Worm (Caenorhabditis elegans) whole organism, L2 larva: ENCODE results near the gene Y54F10AR.2.

Experiments used
- F13H6.1 ChIP-seq: sonication (generic microtip); optimal IDR thresholded peaks from 2 replicates; lab custom pipeline; 2016; ENCODE audit warnings: missing genetic modification characterization, missing compliant biosample characterization
- aly-2 ChIP-seq: fragments of 150-350 bp; optimal IDR thresholded peaks from 2 replicates; lab custom pipeline; 2014; ENCODE audit warnings: missing biosample characterization, missing genetic modification characterization
- ama-1 ChIP-seq: fragments of 150-350 bp; optimal IDR thresholded peaks from 2 replicates; lab custom pipeline; 2018; ENCODE audit warnings: inconsistent platforms
- ceh-16 ChIP-seq: fragments of 150-350 bp; optimal IDR thresholded peaks from 2 replicates; lab custom pipeline; 2014; ENCODE audit warnings: missing biosample characterization, missing genetic modification characterization
- egl-27 ChIP-seq: sonication (generic microtip); optimal IDR thresholded peaks from 3 replicates; lab custom pipeline; 2017; ENCODE audit warnings: missing biosample characterization, missing genetic modification reagents, missing genetic modification characterization
- elt-1 ChIP-seq: fragments of 150-350 bp; optimal IDR thresholded peaks from 2 replicates; lab custom pipeline; 2014; ENCODE audit warnings: missing biosample characterization, missing genetic modification characterization
- lin-13 ChIP-seq: fragments of 150-350 bp; optimal IDR thresholded peaks from 2 replicates; lab custom pipeline; 2014; ENCODE audit warnings: missing biosample characterization, missing genetic modification reagents, missing genetic modification characterization
- lin-39 ChIP-seq: fragments of 150-350 bp; optimal IDR thresholded peaks from 2 replicates; lab custom pipeline; 2014; ENCODE audit warnings: missing biosample characterization, missing genetic modification reagents, missing genetic modification characterization
- mab-5 ChIP-seq: fragments of 150-350 bp; optimal IDR thresholded peaks from 2 replicates; lab custom pipeline; 2014; ENCODE audit warnings: missing biosample characterization, missing genetic modification characterization
- nhr-25 ChIP-seq: fragments of 150-350 bp; sonication (generic microtip); optimal IDR thresholded peaks from 3 replicates; lab custom pipeline; 2014; ENCODE audit warnings: missing biosample characterization, missing genetic modification characterization
- snpc-4 ChIP-seq: fragments of 150-350 bp; optimal IDR thresholded peaks from 2 replicates; lab custom pipeline; 2014; ENCODE audit warnings: missing biosample characterization, missing genetic modification characterization
- unc-39 ChIP-seq: fragments of 150-350 bp; optimal IDR thresholded peaks from 2 replicates; lab custom pipeline; 2014; ENCODE audit warnings: missing biosample characterization, missing genetic modification characterization
- unc-55 ChIP-seq: fragments of 150-350 bp; sonication (generic microtip); optimal IDR thresholded peaks from 3 replicates; lab custom pipeline; 2014; ENCODE audit warnings: missing biosample characterization, missing genetic modification reagents, missing genetic modification characterization
- unc-62 ChIP-seq: fragments of 150-350 bp; optimal IDR thresholded peaks from 2 replicates; lab custom pipeline; 2014; ENCODE audit warnings: missing biosample characterization, missing genetic modification reagents, missing genetic modification characterization

ce11 chrIII:2616212-2616611 lies 44.9 kb upstream of the Y54F10AR.2 start:
- TF ChIP-seq lin-39 (tag; lab: Kevin White, UChicago) (no peak), F13H6.1 (tag; lab: Kevin White, UChicago) (no peak), aly-2 (tag; lab: Kevin White, UChicago) (no peak), unc-55 (GFP tag; lab: Kevin White, UChicago) (no peak), unc-39 (no peak), nhr-25 (no peak), ama-1 (lab: Kevin White, UChicago) (no peak), unc-62 (GFP tag; lab: Kevin White, UChicago) (no peak), mab-5 (tag; lab: Kevin White, UChicago) (no peak), ceh-16 (tag; lab: Kevin White, UChicago) (no peak), egl-27 (no peak), snpc-4 (tag; lab: Kevin White, UChicago) (no peak), lin-13 (GFP tag; lab: Kevin White, UChicago) (no peak), elt-1 (tag; lab: Kevin White, UChicago) (no peak)
